Worm (Caenorhabditis elegans) whole organism, late embryonic: ENCODE data around the gene perm-2.

ENCODE experiments used
- K02D7.2 ChIP-seq: sonication (generic microtip); optimal IDR thresholded peaks from 2 replicates; lab custom pipeline; 2017; ENCODE audit warnings: mild to moderate bottlenecking, missing genetic modification characterization, missing compliant biosample characterization
- nfya-1 ChIP-seq: sonication (generic microtip); optimal IDR thresholded peaks from 2 replicates; lab custom pipeline; 2017; ENCODE audit warnings: missing genetic modification characterization, mild to moderate bottlenecking, missing compliant biosample characterization, antibody characterized with exemption, moderate library complexity

DNA sequence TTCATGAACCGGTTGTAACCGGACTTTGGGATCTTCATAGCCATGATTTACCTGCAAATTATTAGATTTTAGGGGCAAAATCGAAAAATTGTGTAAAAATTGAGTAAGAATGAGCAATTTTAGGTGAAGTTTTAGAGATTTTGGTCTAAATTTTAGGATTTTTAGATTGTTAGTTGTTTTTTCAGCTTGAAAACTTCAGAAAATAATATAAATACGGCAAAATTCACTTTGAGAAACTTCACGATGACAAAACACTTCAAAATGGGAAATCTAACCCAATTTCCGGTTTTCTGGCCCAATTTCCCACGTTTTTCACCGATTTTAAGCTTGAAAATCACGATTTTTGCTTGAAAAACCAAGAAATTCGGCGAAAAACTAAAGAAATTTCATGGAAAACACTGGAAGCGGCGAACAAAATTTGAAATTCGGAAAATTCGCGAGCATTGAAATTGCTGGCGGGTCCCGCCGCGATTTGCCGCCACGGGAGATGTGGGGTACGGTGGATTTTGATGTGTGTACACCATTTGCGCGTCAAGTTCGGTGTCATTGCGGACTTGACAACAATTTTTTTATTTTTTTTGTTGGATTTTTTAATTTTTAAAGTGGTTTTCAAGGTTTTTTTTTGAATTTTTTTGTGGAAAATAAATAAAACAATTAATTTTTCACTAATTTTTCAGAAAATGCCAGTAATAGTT, 32.6 kb upstream of the perm-2 start, which contains the start of the genes cct-8 and Y55F3AR.2:
- peak; percentile 97 for TF ChIP-seq nfya-1 (tag; lab: Kevin White, UChicago)
- no peak for TF ChIP-seq K02D7.2
